Worm (Caenorhabditis elegans): ENCODE measurements around the gene Y41C4A.9.

Y41C4A.9 gene

ce11 chrIII:11689887-11690286 is 28.6 kb downstream of the Y41C4A.9 start:
- TF ChIP-seq attf-6 (GFP tag; IDR thresholded peaks at IDR 0.05) (no peak), hmg-20 (GFP tag; IDR thresholded peaks at IDR 0.05) (no peak), cebp-1 (GFP tag; IDR thresholded peaks at IDR 0.05) (no peak), cebp-1 (tag; optimal IDR thresholded peaks at IDR 0.05) (no peak), ztf-6 (GFP tag; IDR thresholded peaks at IDR 0.05) (no peak), egrh-3 (GFP tag; IDR thresholded peaks at IDR 0.05) (no peak), mes-4 (tag; optimal IDR thresholded peaks at IDR 0.05) (no peak), F39B2.1 (GFP tag; IDR thresholded peaks at IDR 0.05) (no peak), nhr-179 (tag; optimal IDR thresholded peaks at IDR 0.05) (no peak), Y56A3A.18 (GFP tag; IDR thresholded peaks at IDR 0.05) (no peak), rcor-1 (GFP tag; IDR thresholded peaks at IDR 0.05) (no peak), F37B4.10 (GFP tag; IDR thresholded peaks at IDR 0.05) (no peak), Y95B8A.8 (GFP tag; IDR thresholded peaks at IDR 0.05) (no peak), F55B11.4 (tag; optimal IDR thresholded peaks at IDR 0.05; ENCODE audit: borderline replicate concordance, insufficient read depth) (no peak), nhr-90 (tag; optimal IDR thresholded peaks at IDR 0.05) (no peak)

DNA sequence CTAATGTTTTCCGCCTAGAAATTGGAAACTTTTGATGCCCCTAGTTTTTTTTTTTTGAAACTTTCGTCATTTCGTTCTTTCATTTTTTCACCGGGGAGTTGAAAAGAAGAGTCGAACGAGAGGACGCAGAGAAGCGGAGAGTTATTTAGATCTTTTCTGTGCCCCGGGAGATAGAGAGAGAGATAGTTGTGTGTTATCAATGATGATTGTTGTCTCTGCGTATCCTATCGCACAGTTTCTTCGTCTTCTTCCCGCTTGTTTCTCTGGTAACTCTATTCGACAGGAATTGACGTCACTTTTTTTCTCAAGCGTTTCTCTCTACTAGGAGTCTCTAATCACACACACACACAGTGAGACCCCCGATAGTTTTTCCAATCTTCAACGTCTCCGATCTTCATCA is 29.1 kb downstream of the Y41C4A.9 start:
- peak; percentile 11 for TF ChIP-seq tbp1 (GFP tag; optimal IDR thresholded peaks at IDR 0.05)
- peak; percentile 95 for TF ChIP-seq atf-7 (tag; optimal IDR thresholded peaks at IDR 0.05)
- no peak for TF ChIP-seq rpc-1 (optimal IDR thresholded peaks at IDR 0.05)
- TF ChIP-seq rpc-1 (tag; optimal IDR thresholded peaks at IDR 0.05) = no peak
- no peak for TF ChIP-seq nfya-2 (GFP tag; IDR thresholded peaks at IDR 0.05)
- no peak for TF ChIP-seq rcor-1 (GFP tag; IDR thresholded peaks at IDR 0.05)
- peak; percentile 44; the same call in 1 of the 2 replicates for TF ChIP-seq dox-1 (GFP tag; IDR thresholded peaks at IDR 0.05)
- TF ChIP-seq let-526 (GFP tag; IDR thresholded peaks at IDR 0.05) = no peak
- TF ChIP-seq ztf-3 (GFP tag; optimal IDR thresholded peaks at IDR 0.05) = peak; percentile 59
- peak; percentile 49; the same call in 1 of the 2 replicates for TF ChIP-seq hmg-1.2 (GFP tag; IDR thresholded peaks at IDR 0.05)
- TF ChIP-seq ztf-22 (GFP tag; optimal IDR thresholded peaks at IDR 0.05) = peak; percentile 11
- TF ChIP-seq lin-40 (tag; optimal IDR thresholded peaks at IDR 0.05) = peak; percentile 60
- TF ChIP-seq ZK185.1 (tag; optimal IDR thresholded peaks at IDR 0.05; ENCODE audit: poor library complexity, severe bottlenecking) = peak; percentile 27
- TF ChIP-seq somi-1 (GFP tag; optimal IDR thresholded peaks at IDR 0.05) = peak; percentile 27
- no peak for TF ChIP-seq gei-17 (GFP tag; optimal IDR thresholded peaks at IDR 0.05)
- peak; percentile 96 for TF ChIP-seq nhr-80 (tag; optimal IDR thresholded peaks at IDR 0.05)
- TF ChIP-seq akir-1 (GFP tag; optimal IDR thresholded peaks at IDR 0.05) = no peak
- TF ChIP-seq nhr-179 (tag; optimal IDR thresholded peaks at IDR 0.05) = no peak
- TF ChIP-seq K11D2.4 (GFP tag; IDR thresholded peaks at IDR 0.05) = peak; percentile 36; the same call in 1 of the 2 replicates
- no peak for TF ChIP-seq lag-1 (GFP tag; IDR thresholded peaks at IDR 0.05)
- TF ChIP-seq zfh-2 (GFP tag; conservative IDR thresholded peaks at IDR 0.05) = no peak
- peak; percentile 17; the same call in 1 of the 2 replicates for TF ChIP-seq Y56A3A.18 (GFP tag; IDR thresholded peaks at IDR 0.05)
- TF ChIP-seq mcd-1 (GFP tag; IDR thresholded peaks at IDR 0.05) = 0 out of 2 replicates have a peak, but pooled peaks have one; percentile 29
- TF ChIP-seq mxl-1 (tag; optimal IDR thresholded peaks at IDR 0.05) = no peak
- no peak for TF ChIP-seq ztf-28 (GFP tag; IDR thresholded peaks at IDR 0.05)
- TF ChIP-seq lin-35 (GFP tag; optimal IDR thresholded peaks at IDR 0.05) = peak in 1 of 3 experiments; percentile 10
- no peak for TF ChIP-seq cebp-1 (GFP tag; IDR thresholded peaks at IDR 0.05)
- peak; percentile 70 for TF ChIP-seq cebp-1 (tag; optimal IDR thresholded peaks at IDR 0.05)
- TF ChIP-seq B0336.3 (GFP tag; IDR thresholded peaks at IDR 0.05) = 0 out of 2 replicates have a peak, but pooled peaks have one; percentile 14
- no peak for TF ChIP-seq lir-1 (GFP tag; conservative IDR thresholded peaks at IDR 0.05)
- no peak for TF ChIP-seq F23B12.7 (tag; optimal IDR thresholded peaks at IDR 0.05; ENCODE audit: insufficient read depth)
- peak; percentile 39; the same call in 1 of the 2 replicates for TF ChIP-seq nfyb-1 (GFP tag; IDR thresholded peaks at IDR 0.05)
- TF ChIP-seq attf-5 (GFP tag; optimal IDR thresholded peaks at IDR 0.05) = peak; percentile 59
- TF ChIP-seq nhr-90 (tag; optimal IDR thresholded peaks at IDR 0.05) = peak; percentile 27
- TF ChIP-seq D2030.7 (GFP tag; IDR thresholded peaks at IDR 0.05) = no peak
- peak; percentile 29 for TF ChIP-seq lin-54 (GFP tag; optimal IDR thresholded peaks at IDR 0.05)
- no peak for TF ChIP-seq F57A8.1 (GFP tag; optimal IDR thresholded peaks at IDR 0.05)
- TF ChIP-seq ztf-26 (tag; optimal IDR thresholded peaks at IDR 0.05) = peak; percentile 9
- TF ChIP-seq F22D6.2 (tag; optimal IDR thresholded peaks at IDR 0.05) = peak; percentile 5

All from whole organism, young adult.